Fruit fly (Drosophila melanogaster): ENCODE results near the gene sip2.

sip2 gene

DNA sequence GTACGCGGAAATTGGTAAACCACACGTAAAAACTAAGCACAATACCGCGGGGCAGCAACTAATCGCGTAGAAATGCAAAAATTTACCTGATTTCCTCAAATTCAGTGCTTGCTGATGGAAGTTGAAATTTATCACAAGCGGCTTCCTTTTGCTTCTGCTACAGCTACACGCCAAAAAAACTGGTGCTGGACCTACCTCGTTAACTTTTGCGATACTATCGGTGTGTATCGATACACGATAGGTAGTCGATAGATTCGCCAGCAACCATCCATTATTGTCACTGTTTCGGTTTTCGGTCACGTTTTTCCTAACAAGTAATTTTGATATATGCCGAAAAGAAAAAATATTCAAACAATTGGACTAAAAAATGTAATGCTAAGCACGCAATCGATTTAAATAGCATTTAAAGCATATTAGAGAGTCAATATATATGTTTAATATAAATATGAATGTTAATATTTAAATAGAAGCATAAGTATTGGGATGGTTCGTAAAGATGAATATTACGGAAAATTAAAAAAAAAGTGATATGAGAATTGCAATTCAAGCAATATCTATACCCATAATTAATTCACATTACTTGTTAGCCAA lies 3.6 kb upstream of the sip2 start, which contains the start of gene Sumo:
Gene Sumo, minus strand, starts transcription at position 223 of the 591 bp plus-strand sequence.
- peak; percentile 72 for TF ChIP-seq Hr96 (GFP tag; optimal IDR thresholded peaks at IDR 0.05)
- TF ChIP-seq Mnt (GFP tag; optimal IDR thresholded peaks at IDR 0.05): peak; percentile 37
- TF ChIP-seq pad (GFP tag; optimal IDR thresholded peaks at IDR 0.05): peak; percentile 22
- TF ChIP-seq bab1 (GFP tag; optimal IDR thresholded peaks at IDR 0.05): peak; percentile 11
- no peak for TF ChIP-seq Crg-1 (GFP tag; optimal IDR thresholded peaks at IDR 0.05)
- TF ChIP-seq Clk (GFP tag; optimal IDR thresholded peaks at IDR 0.05): peak; percentile 14

DNA sequence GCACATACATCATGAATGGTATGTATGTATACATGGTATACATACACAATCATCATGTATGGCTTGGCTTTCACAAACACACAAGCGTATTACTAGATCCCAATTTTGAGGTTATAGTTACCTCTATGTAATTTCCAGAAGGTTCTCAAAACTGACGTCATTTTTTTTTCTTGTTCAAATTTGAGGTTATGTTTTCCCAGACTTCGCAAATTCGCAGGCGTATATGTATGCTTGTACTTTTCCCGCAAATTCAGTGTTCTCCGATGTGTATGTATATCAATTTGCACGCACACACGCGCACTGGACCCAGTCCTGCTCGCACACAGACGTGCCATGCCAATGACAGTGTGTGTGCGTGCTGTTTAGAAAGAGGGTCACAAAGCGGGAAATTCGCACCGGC lies 2.4 kb upstream of the sip2 start:
- TF ChIP-seq tj (GFP tag; optimal IDR thresholded peaks at IDR 0.05): peak; percentile 4
- no peak for TF ChIP-seq kay (GFP tag; ENCODE audit: borderline replicate concordance)

DNA sequence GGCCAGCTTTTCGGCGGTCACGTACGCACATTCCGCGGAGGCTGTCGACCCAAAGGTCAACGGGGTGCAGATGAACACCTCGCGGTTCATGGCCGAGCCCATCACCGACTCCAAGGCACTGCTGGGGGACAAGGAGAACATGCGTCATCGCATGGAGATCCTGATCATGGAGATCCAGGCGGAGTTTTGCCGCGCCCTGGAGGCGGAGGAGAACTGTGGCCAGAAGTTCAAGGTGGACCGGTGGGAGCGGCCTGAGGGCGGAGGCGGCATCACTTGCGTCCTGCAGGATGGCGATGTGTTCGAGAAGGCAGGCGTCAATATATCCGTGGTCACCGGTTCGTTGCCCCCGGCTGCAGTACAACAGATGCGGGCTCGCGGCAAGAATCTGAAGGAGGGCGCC lies 758 bp upstream of the sip2 start:
- no peak for TF ChIP-seq CG1620 (GFP tag; optimal IDR thresholded peaks at IDR 0.05)
- no peak for TF ChIP-seq pad (GFP tag; optimal IDR thresholded peaks at IDR 0.05)
- no peak for TF ChIP-seq toe (GFP tag; optimal IDR thresholded peaks at IDR 0.05)
- TF ChIP-seq Hr96 (GFP tag; optimal IDR thresholded peaks at IDR 0.05): no peak
- no peak for TF ChIP-seq CG14711 (tag; optimal IDR thresholded peaks at IDR 0.05)
- TF ChIP-seq Crg-1 (GFP tag; optimal IDR thresholded peaks at IDR 0.05): no peak
- no peak for TF ChIP-seq Clk (GFP tag; optimal IDR thresholded peaks at IDR 0.05)
- TF ChIP-seq CG11617 (GFP tag; optimal IDR thresholded peaks at IDR 0.05): no peak

DNA sequence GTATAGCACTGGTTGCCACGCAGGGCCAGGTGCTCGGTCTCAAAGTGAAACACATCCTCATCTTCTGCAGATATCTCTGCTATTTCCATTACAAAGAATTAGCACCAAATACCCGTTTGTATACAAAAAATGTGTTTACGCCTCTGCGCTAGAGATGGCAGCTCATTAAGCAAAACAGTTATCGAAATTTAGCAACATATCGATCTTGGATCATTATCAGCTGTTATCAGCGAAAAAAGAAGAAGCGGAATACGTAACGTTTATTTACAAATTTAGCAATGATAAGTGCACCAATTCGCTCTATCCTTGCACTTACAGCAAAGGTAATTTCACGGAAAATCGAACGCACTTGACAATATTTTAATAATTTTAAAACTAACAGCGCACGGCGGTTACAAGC lies 3.7 kb downstream of the sip2 start, which contains the start of the genes Atac1 and Hmgcl:
Gene Atac1, minus strand, starts transcription at position 164 of the 400 bp plus-strand sequence.
Gene Hmgcl, plus strand, starts transcription at position 213 of the 400 bp plus-strand sequence.
- TF ChIP-seq CG14711 (tag; optimal IDR thresholded peaks at IDR 0.05) (no peak), bab1 (GFP tag; optimal IDR thresholded peaks at IDR 0.05) (peak; percentile 0)

DNA sequence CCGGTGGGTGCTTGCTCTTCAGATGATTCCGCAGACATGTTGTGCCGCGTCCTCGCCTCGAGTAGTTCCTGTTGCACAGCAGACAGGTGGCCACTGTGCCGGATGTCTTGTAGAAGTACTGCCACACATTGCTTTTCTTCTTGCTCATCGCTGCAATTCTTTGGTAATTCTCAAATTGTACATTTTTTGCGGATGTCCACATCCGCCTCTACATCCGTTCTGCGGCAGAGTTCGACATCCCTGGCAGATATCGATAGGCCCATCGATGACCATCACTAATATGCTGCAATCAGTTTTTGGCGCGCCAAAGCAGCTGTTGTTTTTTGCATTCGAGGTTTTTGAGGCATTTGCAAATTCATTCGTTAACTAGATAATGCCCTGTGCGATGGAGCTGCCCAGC lies 7.1 kb downstream of the sip2 start, which contains the start of the genes CG13775 and CG3430:
Gene CG13775, minus strand, starts transcription at position 226 of the 400 bp plus-strand sequence.
Gene CG3430, plus strand, starts transcription at position 284 of the 400 bp plus-strand sequence.
- TF ChIP-seq CG14711 (tag; optimal IDR thresholded peaks at IDR 0.05) (peak; percentile 2), tj (GFP tag; optimal IDR thresholded peaks at IDR 0.05) (peak; percentile 5), Crg-1 (GFP tag; optimal IDR thresholded peaks at IDR 0.05) (peak; percentile 1), Mnt (GFP tag; optimal IDR thresholded peaks at IDR 0.05) (peak; percentile 19), CG7101 (tag; optimal IDR thresholded peaks at IDR 0.05) (peak; percentile 10), bab1 (GFP tag; optimal IDR thresholded peaks at IDR 0.05) (peak; percentile 40), CG33017 (tag; optimal IDR thresholded peaks at IDR 0.05) (no peak), cic (GFP tag; optimal IDR thresholded peaks at IDR 0.05) (no peak)

dm6 chr2L:6950096-6950495 lies 13.8 kb downstream of the sip2 start, which contains the start of the genes Gas41 and SA1:
TSS of gene Gas41 (minus strand) at chr2L:6950207.
TSS of gene SA1 (plus strand) at chr2L:6950421.
- TF ChIP-seq cic (GFP tag; optimal IDR thresholded peaks at IDR 0.05) (no peak), CG14711 (tag; optimal IDR thresholded peaks at IDR 0.05) (peak; percentile 92), Clk (GFP tag; optimal IDR thresholded peaks at IDR 0.05) (peak; percentile 8), Hr96 (GFP tag; optimal IDR thresholded peaks at IDR 0.05) (no peak), kay (GFP tag; ENCODE audit: borderline replicate concordance) (no peak), tj (GFP tag; optimal IDR thresholded peaks at IDR 0.05) (peak; percentile 80), CG7045 (GFP tag; optimal IDR thresholded peaks at IDR 0.05) (no peak), CG1620 (GFP tag; optimal IDR thresholded peaks at IDR 0.05) (peak; percentile 1), CG7101 (tag; optimal IDR thresholded peaks at IDR 0.05) (peak; percentile 96), Mnt (GFP tag; optimal IDR thresholded peaks at IDR 0.05) (peak; percentile 68), cnc (optimal IDR thresholded peaks at IDR 0.05) (no peak), CG33017 (tag; optimal IDR thresholded peaks at IDR 0.05) (peak; percentile 94), CG11617 (GFP tag; optimal IDR thresholded peaks at IDR 0.05) (peak; percentile 79), ovo (GFP tag; optimal IDR thresholded peaks at IDR 0.05) (peak; percentile 82), CG12768 (GFP tag; optimal IDR thresholded peaks at IDR 0.05) (peak; percentile 79), Crg-1 (GFP tag; optimal IDR thresholded peaks at IDR 0.05) (peak; percentile 82), CG5204 (GFP tag; optimal IDR thresholded peaks at IDR 0.05) (no peak), toe (GFP tag; optimal IDR thresholded peaks at IDR 0.05) (no peak), pad (GFP tag; optimal IDR thresholded peaks at IDR 0.05) (peak; percentile 70), bab1 (GFP tag; optimal IDR thresholded peaks at IDR 0.05) (peak; percentile 45)

DNA sequence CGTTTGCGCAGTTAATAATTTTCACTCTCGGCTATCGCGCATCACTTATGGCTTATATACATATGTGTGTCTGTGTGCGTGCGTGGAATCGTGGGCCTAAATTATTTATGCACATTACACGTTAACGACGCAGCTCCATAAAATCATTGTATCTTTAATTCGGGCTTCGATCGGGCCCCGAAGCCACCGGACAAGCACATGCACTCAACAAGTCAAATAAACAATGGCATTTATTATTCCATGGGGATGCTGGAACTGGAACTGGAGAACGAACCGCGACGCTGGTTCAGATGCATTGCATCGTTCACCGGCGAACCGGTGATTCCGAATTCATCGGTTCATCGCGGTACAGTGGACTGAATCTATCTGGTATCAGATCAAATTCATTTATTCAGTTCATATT lies 15.3 kb downstream of the sip2 start, which contains the start of gene ihog:
Gene ihog, minus strand, starts transcription at position 269 of the 403 bp plus-strand sequence.
- TF ChIP-seq pad (GFP tag; optimal IDR thresholded peaks at IDR 0.05) (peak; percentile 12), Mnt (GFP tag; optimal IDR thresholded peaks at IDR 0.05) (peak; percentile 33), cic (GFP tag; optimal IDR thresholded peaks at IDR 0.05) (no peak), bab1 (GFP tag; optimal IDR thresholded peaks at IDR 0.05) (peak; percentile 19), toe (GFP tag; optimal IDR thresholded peaks at IDR 0.05) (no peak)
